Worm (Caenorhabditis elegans) whole organism, L2 larva: Measurements from ENCODE around the gene mksr-1.

Source experiments
- C34F6.9 ChIP-seq: fragments of 150-350 bp; optimal IDR thresholded peaks from 2 replicates; lab custom pipeline; 2014; ENCODE audit warnings: missing biosample characterization, missing genetic modification characterization
- ZK546.5 ChIP-seq: sonication (generic microtip); optimal IDR thresholded peaks from 2 replicates; lab custom pipeline; 2017; ENCODE audit warnings: missing biosample characterization, missing genetic modification characterization
- ama-1 ChIP-seq: fragments of 150-350 bp; optimal IDR thresholded peaks from 2 replicates; lab custom pipeline; 2018; ENCODE audit warnings: inconsistent platforms
- blmp-1 ChIP-seq: sonication (generic microtip); optimal IDR thresholded peaks from 2 replicates; lab custom pipeline; 2017; ENCODE audit warnings: missing genetic modification characterization, mild to moderate bottlenecking, missing compliant biosample characterization, antibody characterized with exemption, moderate library complexity; ENCODE audit not compliant: insufficient read depth
- ceh-16 ChIP-seq: fragments of 150-350 bp; optimal IDR thresholded peaks from 2 replicates; lab custom pipeline; 2014; ENCODE audit warnings: missing biosample characterization, missing genetic modification characterization
- ceh-82 ChIP-seq: fragments of 150-350 bp; optimal IDR thresholded peaks from 2 replicates; lab custom pipeline; 2014; ENCODE audit warnings: missing biosample characterization, missing genetic modification characterization
- crh-2 ChIP-seq: sonication (generic microtip); optimal IDR thresholded peaks from 2 replicates; lab custom pipeline; 2017; ENCODE audit warnings: missing biosample characterization, missing genetic modification characterization
- dmd-4 ChIP-seq: sonication (generic microtip); optimal IDR thresholded peaks from 2 replicates; lab custom pipeline; 2017; ENCODE audit warnings: missing biosample characterization, missing genetic modification characterization
- egl-27 ChIP-seq: sonication (generic microtip); optimal IDR thresholded peaks from 3 replicates; lab custom pipeline; 2017; ENCODE audit warnings: missing biosample characterization, missing genetic modification reagents, missing genetic modification characterization
- elt-3 ChIP-seq: sonication (generic microtip); optimal IDR thresholded peaks from 2 replicates; lab custom pipeline; 2017; ENCODE audit warnings: missing biosample characterization, missing genetic modification characterization
- fos-1 ChIP-seq: fragments of 150-350 bp; optimal IDR thresholded peaks from 2 replicates; lab custom pipeline; 2014; ENCODE audit warnings: missing biosample characterization, missing genetic modification characterization
- lin-11 ChIP-seq: fragments of 150-350 bp; sonication (generic microtip); optimal IDR thresholded peaks from 2 replicates; lab custom pipeline; 2014; ENCODE audit warnings: missing biosample characterization, missing genetic modification characterization, inconsistent platforms, mixed read lengths
- lin-13 ChIP-seq: fragments of 150-350 bp; optimal IDR thresholded peaks from 2 replicates; lab custom pipeline; 2014; ENCODE audit warnings: missing biosample characterization, missing genetic modification reagents, missing genetic modification characterization
- lsy-2 ChIP-seq, 2 experiments: fragments of 150-350 bp in 1 of 2; sonication (generic microtip) in 1 of 2; optimal IDR thresholded peaks; 2 replicates each; lab custom pipeline; 2014 to 2017; ENCODE audit warnings: missing biosample characterization in 2 of 2, missing genetic modification characterization in 2 of 2
- mdl-1 ChIP-seq, 2 experiments: fragments of 150-350 bp in 1 of 2; sonication (generic microtip) in 1 of 2; optimal IDR thresholded peaks; 2 replicates each; lab custom pipeline; 2017; ENCODE audit warnings: missing biosample characterization in 2 of 2, missing genetic modification characterization in 2 of 2
- nhr-10 ChIP-seq: sonication (generic microtip); optimal IDR thresholded peaks from 2 replicates; lab custom pipeline; 2017; ENCODE audit warnings: missing biosample characterization, missing genetic modification characterization
- nhr-11 ChIP-seq: fragments of 150-350 bp; optimal IDR thresholded peaks from 2 replicates; lab custom pipeline; 2014; ENCODE audit warnings: missing biosample characterization, missing genetic modification characterization
- nhr-129 ChIP-seq: fragments of 150-350 bp; optimal IDR thresholded peaks from 2 replicates; lab custom pipeline; 2014; ENCODE audit warnings: missing biosample characterization, missing genetic modification characterization
- nhr-23 ChIP-seq: fragments of 150-350 bp; optimal IDR thresholded peaks from 2 replicates; lab custom pipeline; 2014; ENCODE audit warnings: missing biosample characterization, missing genetic modification reagents, missing genetic modification characterization
- nhr-25 ChIP-seq: fragments of 150-350 bp; sonication (generic microtip); optimal IDR thresholded peaks from 3 replicates; lab custom pipeline; 2014; ENCODE audit warnings: missing biosample characterization, missing genetic modification characterization
- nhr-6 ChIP-seq: fragments of 150-350 bp; optimal IDR thresholded peaks from 2 replicates; lab custom pipeline; 2014; ENCODE audit warnings: missing biosample characterization, missing genetic modification characterization
- sem-4 ChIP-seq: fragments of 150-350 bp; optimal IDR thresholded peaks from 2 replicates; lab custom pipeline; 2014; ENCODE audit warnings: missing biosample characterization, missing genetic modification reagents, missing genetic modification characterization
- sma-3 ChIP-seq: sonication (generic microtip); optimal IDR thresholded peaks from 2 replicates; lab custom pipeline; 2016; ENCODE audit warnings: missing genetic modification reagents, missing genetic modification characterization, missing compliant biosample characterization
- snpc-4 ChIP-seq: fragments of 150-350 bp; optimal IDR thresholded peaks from 2 replicates; lab custom pipeline; 2014; ENCODE audit warnings: missing biosample characterization, missing genetic modification characterization
- unc-39 ChIP-seq: fragments of 150-350 bp; optimal IDR thresholded peaks from 2 replicates; lab custom pipeline; 2014; ENCODE audit warnings: missing biosample characterization, missing genetic modification characterization
- unc-55 ChIP-seq: fragments of 150-350 bp; sonication (generic microtip); optimal IDR thresholded peaks from 3 replicates; lab custom pipeline; 2014; ENCODE audit warnings: missing biosample characterization, missing genetic modification reagents, missing genetic modification characterization
- unc-62 ChIP-seq: fragments of 150-350 bp; optimal IDR thresholded peaks from 2 replicates; lab custom pipeline; 2014; ENCODE audit warnings: missing biosample characterization, missing genetic modification reagents, missing genetic modification characterization
- zag-1 ChIP-seq: fragments of 150-350 bp; optimal IDR thresholded peaks from 2 replicates; lab custom pipeline; 2014; ENCODE audit warnings: missing biosample characterization, missing genetic modification characterization
- ztf-1 ChIP-seq: fragments of 200-800 bp; sonication (Bioruptor generic); conservative IDR thresholded peaks from 2 replicates; pipeline ENCODE4 v1.3.6; 2022; ENCODE audit warnings: missing genetic modification characterization, missing compliant biosample characterization
- ztf-11 ChIP-seq: sonication (generic microtip); optimal IDR thresholded peaks from 2 replicates; lab custom pipeline; 2017; ENCODE audit warnings: missing biosample characterization, missing genetic modification characterization

mksr-1 gene

ce11 chrX:1046156-1046831 is 22.6 kb downstream of the mksr-1 start, which contains the start of gene vpat-1:
TSS of gene vpat-1 (minus strand) at chrX:1046206.
- TF ChIP-seq fos-1 (tag; lab: Kevin White, UChicago), result peak; percentile 63
- peak; percentile 45 for TF ChIP-seq crh-2
- TF ChIP-seq unc-39 (tag; lab: Kevin White, UChicago), result no peak

ce11 chrX:1044327-1044726 is 24.6 kb downstream of the mksr-1 start:
- TF ChIP-seq lin-13 (no peak), ceh-82 (tag; lab: Kevin White, UChicago) (no peak), sma-3 (GFP tag; lab: Kevin White, UChicago) (no peak), nhr-129 (peak; percentile 93), lsy-2 (tag; optimal IDR thresholded peaks at IDR 0.05; lab: Kevin White, UChicago) (no peak)

ce11 chrX:1038347-1038746 is 30.6 kb downstream of the mksr-1 start, which contains the start of gene F55A4.7:
TSS of gene F55A4.7 (minus strand) at chrX:1038447.
- TF ChIP-seq snpc-4 (tag; lab: Kevin White, UChicago) (no peak), lin-11 (tag; lab: Kevin White, UChicago) (no peak), elt-3 (no peak), nhr-10 (tag; lab: Kevin White, UChicago) (no peak), dmd-4 (tag; lab: Kevin White, UChicago) (no peak), nhr-25 (no peak), ztf-1 (GFP tag; lab: Robert Waterston, UW) (no peak), nhr-23 (tag; lab: Kevin White, UChicago) (no peak), nhr-11 (tag; lab: Kevin White, UChicago) (no peak), unc-39 (tag; lab: Kevin White, UChicago) (no peak), sem-4 (tag; lab: Kevin White, UChicago) (no peak), unc-62 (GFP tag; lab: Kevin White, UChicago) (no peak)

ce11 chrX:1035039-1035598 is 33.8 kb downstream of the mksr-1 start, which contains the start of the genes stau-1 and sec-22:
TSS of gene stau-1 (minus strand) at chrX:1035286.
TSS of gene sec-22 (plus strand) at chrX:1035548.
- peak; percentile 62 for TF ChIP-seq nhr-129
- TF ChIP-seq ztf-1 (GFP tag; lab: Robert Waterston, UW), result no peak
- TF ChIP-seq unc-55, result peak; percentile 36
- peak; percentile 76 for TF ChIP-seq crh-2
- TF ChIP-seq unc-62 (GFP tag; lab: Kevin White, UChicago), result no peak
- peak; percentile 16 for TF ChIP-seq blmp-1 (tag; lab: Kevin White, UChicago)
- TF ChIP-seq ceh-16 (tag; lab: Kevin White, UChicago), result no peak
- no peak for TF ChIP-seq snpc-4 (tag; lab: Kevin White, UChicago)
- TF ChIP-seq C34F6.9 (tag; lab: Kevin White, UChicago), result peak; percentile 49
- peak in 1 of 2 experiments; percentile 45 for TF ChIP-seq lsy-2 (tag; optimal IDR thresholded peaks at IDR 0.05; lab: Kevin White, UChicago)
- TF ChIP-seq zag-1 (tag; lab: Kevin White, UChicago), result peak; percentile 0
- no peak for TF ChIP-seq lin-11 (tag; lab: Kevin White, UChicago)
- no peak for TF ChIP-seq mdl-1 (tag; optimal IDR thresholded peaks at IDR 0.05; lab: Kevin White, UChicago)
- TF ChIP-seq egl-27, result no peak
- no peak for TF ChIP-seq ztf-11
- no peak for TF ChIP-seq nhr-6 (tag; lab: Kevin White, UChicago)
- peak; percentile 11 for TF ChIP-seq fos-1 (tag; lab: Kevin White, UChicago)
- TF ChIP-seq sem-4 (tag; lab: Kevin White, UChicago), result no peak

- TF ChIP-seq nhr-11 (tag; lab: Kevin White, UChicago) (no peak), crh-2 (no peak), nhr-23 (tag; lab: Kevin White, UChicago) (no peak), nhr-10 (tag; lab: Kevin White, UChicago) (no peak), ama-1 (lab: Kevin White, UChicago) (no peak), ceh-82 (tag; lab: Kevin White, UChicago) (no peak), unc-55 (no peak), ZK546.5 (tag; lab: Kevin White, UChicago) (no peak), C34F6.9 (tag; lab: Kevin White, UChicago) (no peak), lin-13 (no peak), unc-62 (GFP tag; lab: Kevin White, UChicago) (no peak), lin-11 (tag; lab: Kevin White, UChicago) (no peak), zag-1 (tag; lab: Kevin White, UChicago) (no peak), ceh-16 (tag; lab: Kevin White, UChicago) (no peak)
Observed at ce11 chrX:1030867-1031266, 38.1 kb downstream of the mksr-1 start.
